Worm (Caenorhabditis elegans) whole organism, L1 larva: ENCODE results near the gene Y67A10A.2.
A peak's percentile ranks its signal among the peaks of the same experiment; 100 is the strongest.

Source experiments
- C04F5.9 ChIP-seq: sonication (generic microtip); optimal IDR thresholded peaks from 2 replicates; lab custom pipeline; 2016; ENCODE audit warnings: missing genetic modification characterization, missing compliant biosample characterization
- C16A3.4 ChIP-seq: fragments of 150-350 bp; optimal IDR thresholded peaks from 2 replicates; lab custom pipeline; 2014; ENCODE audit warnings: missing biosample characterization, missing genetic modification characterization
- Y116A8C.19 ChIP-seq: sonication (generic microtip); optimal IDR thresholded peaks from 2 replicates; lab custom pipeline; 2016; ENCODE audit warnings: missing compliant biosample characterization, missing genetic modification characterization, borderline replicate concordance
- aly-2 ChIP-seq: fragments of 150-350 bp; optimal IDR thresholded peaks from 2 replicates; lab custom pipeline; 2014; ENCODE audit warnings: missing biosample characterization, missing genetic modification characterization
- ama-1 ChIP-seq: fragments of 150-350 bp; optimal IDR thresholded peaks from 2 replicates; lab custom pipeline; 2014
- ceh-82 ChIP-seq, 3 experiments: fragments of 150-350 bp in 1 of 3; sonication (generic microtip) in 2 of 3; optimal IDR thresholded peaks; 2 replicates each; lab custom pipeline; 2014 to 2017; ENCODE audit warnings: missing biosample characterization in 3 of 3, missing genetic modification characterization in 3 of 3
- ceh-90 ChIP-seq: sonication (generic microtip); optimal IDR thresholded peaks from 2 replicates; lab custom pipeline; 2016; ENCODE audit warnings: missing genetic modification characterization, missing compliant biosample characterization
- dpl-1 ChIP-seq, 3 experiments: fragments of 150-350 bp in 2 of 3; sonication (generic microtip) in 1 of 3; optimal IDR thresholded peaks; 2 replicates each; lab custom pipeline; 2014 to 2017; ENCODE audit warnings: missing biosample characterization in 3 of 3, missing genetic modification characterization in 3 of 3, missing genetic modification reagents in 3 of 3
- efl-1 ChIP-seq, 4 experiments: fragments of 150-350 bp; optimal IDR thresholded peaks in 3 of 4; peaks in 1 of 4; 1 replicate in 1 of 4; 2 replicates in 3 of 4; lab custom pipeline; 2014; ENCODE audit warnings: missing biosample characterization in 2 of 4, missing genetic modification characterization in 2 of 4, missing genetic modification reagents in 2 of 4
- efl-3 ChIP-seq: fragments of 200-800 bp; sonication (Bioruptor generic); optimal IDR thresholded peaks from 2 replicates; lab custom pipeline; 2018; ENCODE audit warnings: mild to moderate bottlenecking, missing genetic modification characterization, missing compliant biosample characterization
- egl-13 ChIP-seq: sonication (generic microtip); optimal IDR thresholded peaks from 2 replicates; lab custom pipeline; 2016; ENCODE audit warnings: missing genotype, missing genetic modification reagents, missing genetic modification characterization, missing compliant biosample characterization
- egl-27 ChIP-seq, 2 experiments: fragments of 150-350 bp in 1 of 2; sonication (generic microtip); optimal IDR thresholded peaks; 3 replicates each; lab custom pipeline; 2017 to 2018; ENCODE audit warnings: missing biosample characterization in 2 of 2, missing genetic modification characterization in 2 of 2, missing genetic modification reagents in 2 of 2
- fkh-4 ChIP-seq: sonication (generic microtip); optimal IDR thresholded peaks from 2 replicates; lab custom pipeline; 2016; ENCODE audit warnings: missing compliant biosample characterization, missing genetic modification characterization, borderline replicate concordance
- grh-1 ChIP-seq: fragments of 200-800 bp; sonication (Bioruptor generic); IDR thresholded peaks from 2 replicates; pipeline ENCODE4 v1.3.6; 2022; ENCODE audit warnings: missing genetic modification reagents, missing genetic modification characterization, missing compliant biosample characterization
- hlh-17 ChIP-seq: fragments of 200-800 bp; sonication (Bioruptor generic); optimal IDR thresholded peaks from 2 replicates; lab custom pipeline; 2018; ENCODE audit warnings: missing genetic modification characterization, mild to moderate bottlenecking, missing compliant biosample characterization, moderate library complexity, borderline replicate concordance
- hpl-2 ChIP-seq: fragments of 150-350 bp; optimal IDR thresholded peaks from 2 replicates; lab custom pipeline; 2014; ENCODE audit warnings: missing biosample characterization, missing genetic modification reagents, missing genetic modification characterization
- isw-1 ChIP-seq: fragments of 200-800 bp; sonication (Bioruptor generic); IDR thresholded peaks from 2 replicates; pipeline ENCODE4 v1.3.6; 2022; ENCODE audit warnings: missing genetic modification characterization, missing compliant biosample characterization
- lin-14 ChIP-seq: fragments of 200-800 bp; sonication (Bioruptor generic); optimal IDR thresholded peaks from 2 replicates; lab custom pipeline; 2018; ENCODE audit warnings: mild to moderate bottlenecking, missing genetic modification characterization, moderate library complexity, missing compliant biosample characterization
- lin-35 ChIP-seq, 2 experiments: fragments of 150-350 bp; optimal IDR thresholded peaks; 2 replicates each; lab custom pipeline; 2014; ENCODE audit warnings: missing biosample characterization in 2 of 2, missing genetic modification characterization in 2 of 2, missing genetic modification reagents in 2 of 2
- lin-39 ChIP-seq: fragments of 150-350 bp; optimal IDR thresholded peaks from 2 replicates; lab custom pipeline; 2014; ENCODE audit warnings: missing biosample characterization, missing genetic modification reagents, missing genetic modification characterization
- lir-3 ChIP-seq: sonication (generic microtip); optimal IDR thresholded peaks from 2 replicates; lab custom pipeline; 2016; ENCODE audit warnings: mild to moderate bottlenecking, missing genetic modification characterization, moderate library complexity, missing compliant biosample characterization; ENCODE audit not compliant: poor library complexity
- lsy-2 ChIP-seq, 2 experiments: fragments of 150-350 bp; optimal IDR thresholded peaks; 2 replicates each; lab custom pipeline; 2014; ENCODE audit warnings: missing biosample characterization in 2 of 2, missing genetic modification characterization in 2 of 2
- mdl-1 ChIP-seq, 2 experiments: fragments of 150-350 bp; optimal IDR thresholded peaks; 2 replicates each; lab custom pipeline; 2014 to 2017; ENCODE audit warnings: missing biosample characterization in 2 of 2, missing genetic modification characterization in 2 of 2, inconsistent platforms in 1 of 2
- mef-2 ChIP-seq: fragments of 150-350 bp; optimal IDR thresholded peaks from 2 replicates; lab custom pipeline; 2014; ENCODE audit warnings: missing biosample characterization, missing genetic modification characterization
- nhr-20 ChIP-seq: sonication (generic microtip); optimal IDR thresholded peaks from 2 replicates; lab custom pipeline; 2016; ENCODE audit warnings: mild to moderate bottlenecking, missing genetic modification characterization, missing compliant biosample characterization
- nhr-28 ChIP-seq: fragments of 150-350 bp; optimal IDR thresholded peaks from 2 replicates; lab custom pipeline; 2014; ENCODE audit warnings: missing biosample characterization, missing genetic modification characterization
- nhr-47 ChIP-seq: sonication (generic microtip); optimal IDR thresholded peaks from 2 replicates; lab custom pipeline; 2016; ENCODE audit warnings: mild to moderate bottlenecking, missing genetic modification characterization, moderate library complexity, missing compliant biosample characterization
- nhr-84 ChIP-seq: sonication (generic microtip); optimal IDR thresholded peaks from 2 replicates; lab custom pipeline; 2017; ENCODE audit warnings: missing biosample characterization, missing genetic modification characterization
- pax-3 ChIP-seq: fragments of 200-800 bp; sonication (Bioruptor generic); optimal IDR thresholded peaks from 2 replicates; lab custom pipeline; 2018; ENCODE audit warnings: mild to moderate bottlenecking, missing genetic modification characterization, moderate library complexity, missing compliant biosample characterization
- pqm-1 ChIP-seq: sonication (generic microtip); optimal IDR thresholded peaks from 3 replicates; lab custom pipeline; 2017; ENCODE audit warnings: missing biosample characterization, missing genetic modification characterization
- rnt-1 ChIP-seq: sonication (generic microtip); optimal IDR thresholded peaks from 2 replicates; lab custom pipeline; 2016; ENCODE audit warnings: mild to moderate bottlenecking, missing genetic modification characterization, moderate library complexity, missing compliant biosample characterization
- sox-4 ChIP-seq: sonication (generic microtip); optimal IDR thresholded peaks from 2 replicates; lab custom pipeline; 2016; ENCODE audit warnings: missing genetic modification characterization, missing compliant biosample characterization
- sup-37 ChIP-seq: fragments of 200-800 bp; sonication (Bioruptor generic); optimal IDR thresholded peaks from 2 replicates; lab custom pipeline; 2018; ENCODE audit warnings: mild to moderate bottlenecking, missing genetic modification characterization, missing compliant biosample characterization
- swsn-7 ChIP-seq: sonication (generic microtip); optimal IDR thresholded peaks from 2 replicates; lab custom pipeline; 2016; ENCODE audit warnings: missing genetic modification characterization, missing compliant biosample characterization
- unc-130 ChIP-seq: fragments of 150-350 bp; optimal IDR thresholded peaks from 2 replicates; lab custom pipeline; 2017; ENCODE audit warnings: missing biosample characterization, missing genetic modification characterization, inconsistent platforms
- unc-62 ChIP-seq: fragments of 150-350 bp; optimal IDR thresholded peaks from 2 replicates; lab custom pipeline; 2014; ENCODE audit warnings: missing biosample characterization, missing genetic modification reagents, missing genetic modification characterization
- vab-15 ChIP-seq: sonication (generic microtip); optimal IDR thresholded peaks from 2 replicates; lab custom pipeline; 2017; ENCODE audit warnings: missing genotype, mild to moderate bottlenecking, missing genetic modification characterization, missing compliant biosample characterization
- xbp-1 ChIP-seq: sonication (generic microtip); optimal IDR thresholded peaks from 2 replicates; lab custom pipeline; 2016; ENCODE audit warnings: missing genetic modification characterization, missing compliant biosample characterization
- ztf-11 ChIP-seq, 2 experiments: sonication (generic microtip); optimal IDR thresholded peaks; 2 replicates each; lab custom pipeline; 2016 to 2017; ENCODE audit warnings: missing genetic modification characterization in 2 of 2, missing biosample characterization in 1 of 2, missing compliant biosample characterization in 1 of 2

Y67A10A.2 gene

DNA sequence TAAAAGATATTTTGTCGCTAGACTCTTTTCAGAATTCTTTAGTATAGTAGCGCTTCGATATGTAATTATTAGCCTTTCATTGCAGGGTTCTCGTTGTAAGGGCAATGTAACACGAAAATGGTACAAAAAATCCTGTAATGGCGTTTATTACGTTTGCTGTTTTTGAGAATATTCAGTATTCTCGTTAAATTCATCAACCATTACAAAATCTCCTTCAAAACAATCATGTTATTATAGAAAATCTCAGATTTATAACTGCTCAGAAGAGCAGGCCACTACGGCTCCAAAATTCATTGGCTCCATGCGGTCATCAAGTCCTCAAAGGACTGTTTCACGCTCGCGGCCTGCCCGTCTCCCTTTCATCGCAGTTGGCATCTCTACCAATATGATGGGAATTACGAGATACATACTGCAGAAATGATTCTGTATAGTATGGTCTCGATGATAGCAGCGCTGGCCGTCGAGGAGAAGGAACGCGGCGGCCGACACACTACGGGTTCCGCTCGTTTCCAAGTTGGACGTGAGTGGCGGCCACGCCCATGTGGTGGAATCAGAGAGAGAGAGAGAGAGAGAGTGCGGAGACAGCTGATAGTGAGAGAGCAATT lies 11.1 kb upstream of the Y67A10A.2 start (continued):
- TF ChIP-seq lin-35 (GFP tag; optimal IDR thresholded peaks at IDR 0.05; lab: Kevin White, UChicago) (peak; percentile 35 to 73), ceh-90 (no peak), ceh-82 (tag; optimal IDR thresholded peaks at IDR 0.05; lab: Kevin White, UChicago) (peak; percentile 19 to 59 (median 47)), grh-1 (GFP tag; lab: Robert Waterston, UW) (peak; percentile 84), C16A3.4 (tag; lab: Kevin White, UChicago) (peak; percentile 19), lir-3 (tag; lab: Kevin White, UChicago) (no peak), ztf-11 (tag; optimal IDR thresholded peaks at IDR 0.05; lab: Kevin White, UChicago) (peak in 1 of 2 experiments; percentile 25), lsy-2 (tag; optimal IDR thresholded peaks at IDR 0.05; lab: Kevin White, UChicago) (peak in 1 of 2 experiments; percentile 58), nhr-47 (peak; percentile 91), isw-1 (GFP tag; lab: Robert Waterston, UW) (peak; percentile 36; the same call in 1 of the 2 replicates), nhr-28 (no peak), nhr-20 (tag; lab: Kevin White, UChicago) (peak; percentile 90), swsn-7 (peak; percentile 85), hpl-2 (GFP tag; lab: Kevin White, UChicago) (peak; percentile 9)

DNA sequence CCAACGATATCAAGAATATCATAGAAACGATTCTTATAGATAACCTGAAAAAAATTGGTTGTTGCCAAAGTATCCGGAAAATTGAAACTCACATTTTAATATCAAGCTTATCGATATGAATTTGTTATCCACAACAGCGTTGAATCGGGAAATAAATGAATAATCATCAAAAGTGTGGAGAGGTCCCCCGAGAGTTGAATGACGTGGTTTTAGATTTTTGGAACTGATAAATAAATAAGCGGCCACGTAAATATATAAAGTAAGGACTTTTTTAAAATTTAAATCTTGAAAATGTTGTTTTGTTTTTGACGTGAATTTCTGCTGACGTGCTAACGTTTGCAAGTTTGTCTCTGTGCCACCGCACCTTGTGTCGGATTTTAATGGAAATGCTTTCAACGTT lies 3.5 kb upstream of the Y67A10A.2 start, which contains the start of gene Y67A10A.3:
Gene Y67A10A.3, minus strand, starts transcription at position 101 of the 400 bp plus-strand sequence.
- no peak for TF ChIP-seq efl-1 (optimal IDR thresholded peaks at IDR 0.05; lab: Kevin White, UChicago)
- no peak for TF ChIP-seq efl-1 (GFP tag; optimal IDR thresholded peaks at IDR 0.05 in 1 of 2; lab: Kevin White, UChicago)
- no peak for TF ChIP-seq Y116A8C.19 (tag; lab: Kevin White, UChicago)
- TF ChIP-seq mdl-1 (tag; optimal IDR thresholded peaks at IDR 0.05; lab: Kevin White, UChicago), result no peak
- no peak for TF ChIP-seq xbp-1 (tag; lab: Kevin White, UChicago)
- no peak for TF ChIP-seq C04F5.9 (tag; lab: Kevin White, UChicago)
- TF ChIP-seq nhr-84 (tag; lab: Kevin White, UChicago), result no peak
- no peak for TF ChIP-seq pqm-1
- TF ChIP-seq rnt-1 (tag; lab: Kevin White, UChicago), result no peak
- no peak for TF ChIP-seq lsy-2 (tag; optimal IDR thresholded peaks at IDR 0.05; lab: Kevin White, UChicago)
- TF ChIP-seq vab-15 (tag; lab: Kevin White, UChicago), result no peak
- TF ChIP-seq nhr-20 (tag; lab: Kevin White, UChicago), result no peak
- no peak for TF ChIP-seq lir-3 (tag; lab: Kevin White, UChicago)
- no peak for TF ChIP-seq unc-62 (GFP tag; lab: Kevin White, UChicago)
- no peak for TF ChIP-seq swsn-7
- TF ChIP-seq pax-3 (tag; lab: Kevin White, UChicago), result no peak

DNA sequence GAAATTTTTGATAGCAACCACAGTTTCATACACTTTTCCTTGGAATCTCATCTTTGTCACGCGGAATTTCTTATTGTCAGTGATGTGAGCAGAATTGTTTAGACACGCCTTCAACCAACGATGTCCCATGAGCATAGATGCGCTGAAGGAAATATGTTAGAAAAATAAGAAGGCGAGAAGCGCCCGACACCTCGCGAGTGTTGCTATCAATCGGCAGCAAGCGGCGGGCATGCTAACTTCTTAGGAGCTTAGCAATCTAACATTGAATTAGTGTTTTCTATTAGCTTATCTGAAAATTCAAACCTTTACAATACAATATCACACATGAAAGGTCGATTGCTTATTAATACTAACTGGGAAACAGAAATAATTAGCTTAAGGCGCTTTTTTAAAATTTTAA lies 2.1 kb upstream of the Y67A10A.2 start:
- no peak for TF ChIP-seq Y116A8C.19 (tag; lab: Kevin White, UChicago)
- TF ChIP-seq hlh-17 (GFP tag; lab: Kevin White, UChicago), result no peak
- TF ChIP-seq efl-3 (GFP tag; lab: Kevin White, UChicago), result no peak
- no peak for TF ChIP-seq lsy-2 (tag; optimal IDR thresholded peaks at IDR 0.05; lab: Kevin White, UChicago)
- TF ChIP-seq lin-14, result no peak
- no peak for TF ChIP-seq aly-2 (tag; lab: Kevin White, UChicago)
- TF ChIP-seq dpl-1 (GFP tag; optimal IDR thresholded peaks at IDR 0.05; lab: Kevin White, UChicago), result no peak
- TF ChIP-seq mef-2 (tag; lab: Kevin White, UChicago), result no peak
- no peak for TF ChIP-seq sox-4 (tag; lab: Kevin White, UChicago)
- no peak for TF ChIP-seq lin-39 (tag; lab: Kevin White, UChicago)
- TF ChIP-seq C16A3.4 (tag; lab: Kevin White, UChicago), result no peak
- no peak for TF ChIP-seq unc-130 (tag; lab: Kevin White, UChicago)
- TF ChIP-seq sup-37 (GFP tag; lab: Kevin White, UChicago), result no peak
- TF ChIP-seq nhr-47, result no peak
- TF ChIP-seq egl-13 (tag; lab: Kevin White, UChicago), result no peak
- TF ChIP-seq ama-1 (lab: Kevin White, UChicago), result no peak
- no peak for TF ChIP-seq egl-27 (tag; optimal IDR thresholded peaks at IDR 0.05; lab: Kevin White, UChicago)
- TF ChIP-seq fkh-4, result no peak
